Worm (Caenorhabditis elegans): ENCODE results near the gene acn-1.

acn-1 gene

DNA sequence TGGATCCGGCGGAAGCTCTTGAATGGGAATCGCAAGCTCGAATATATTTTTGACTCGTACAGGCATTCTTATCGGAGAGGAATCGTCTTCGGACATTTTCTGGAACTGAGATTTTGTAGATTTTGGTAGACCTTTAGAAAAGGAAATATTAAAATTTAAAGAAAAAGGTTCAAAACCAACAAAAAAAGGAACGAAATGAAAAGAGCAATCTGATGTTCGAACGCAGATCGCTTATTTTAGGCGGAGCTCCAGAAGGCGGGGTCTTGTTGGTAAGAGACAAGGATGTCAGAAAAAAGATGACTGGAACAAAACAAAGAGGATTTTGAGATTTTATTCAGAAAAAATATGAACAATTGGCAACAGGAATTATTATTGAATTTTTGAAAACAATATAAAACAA, 10.1 kb upstream of the acn-1 start, which contains the start of gene C42D8.9:
Gene C42D8.9 (minus strand): TSS at position 101 of the 400 bp plus-strand sequence.
- TF ChIP-seq ham-2 (GFP tag; optimal IDR thresholded peaks at IDR 0.05) (no peak), lsy-2 (tag; optimal IDR thresholded peaks at IDR 0.05) (no peak), bed-3 (GFP tag; optimal IDR thresholded peaks at IDR 0.05) (no peak), cnd-1 (tag; optimal IDR thresholded peaks at IDR 0.05) (no peak), lin-13 (tag; optimal IDR thresholded peaks at IDR 0.05) (no peak), lin-32 (GFP tag; optimal IDR thresholded peaks at IDR 0.05) (no peak)

DNA sequence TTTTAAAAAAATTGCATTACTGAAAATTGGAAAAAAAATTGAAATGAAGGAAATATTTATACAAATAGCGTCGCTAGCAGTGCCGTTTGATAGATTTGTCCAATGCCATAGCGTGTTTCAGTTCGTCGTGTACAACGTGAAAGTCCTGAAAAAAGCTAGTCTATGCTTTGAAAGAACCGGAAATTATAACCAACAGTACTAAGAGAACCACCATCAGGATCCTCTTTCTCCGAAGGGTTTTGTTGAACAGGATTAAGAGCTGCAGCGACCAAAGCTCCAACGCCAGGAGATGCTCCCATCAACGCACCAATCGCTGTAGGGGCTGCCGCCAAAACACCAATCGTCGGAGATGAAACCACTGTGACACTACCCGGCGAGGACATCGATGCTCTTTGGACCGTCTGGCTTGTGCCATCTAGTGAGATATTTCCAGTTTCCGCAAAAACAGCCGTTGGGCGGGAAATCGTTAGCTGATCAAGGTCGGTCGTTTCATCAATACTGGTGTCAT, 9.4 kb upstream of the acn-1 start:
- TF ChIP-seq drap-1 (GFP tag; optimal IDR thresholded peaks at IDR 0.05): no peak
- no peak for TF ChIP-seq zip-8 (tag; optimal IDR thresholded peaks at IDR 0.05)
- TF ChIP-seq ceh-43 (GFP tag; optimal IDR thresholded peaks at IDR 0.05): no peak
- no peak for TF ChIP-seq M03D4.4 (tag; optimal IDR thresholded peaks at IDR 0.05)
- no peak for TF ChIP-seq pha-4 (tag; optimal IDR thresholded peaks at IDR 0.05)
- no peak for TF ChIP-seq lin-13 (tag; optimal IDR thresholded peaks at IDR 0.05)
- no peak for TF ChIP-seq elt-3 (tag; optimal IDR thresholded peaks at IDR 0.05)
- no peak for TF ChIP-seq nhr-12 (tag; optimal IDR thresholded peaks at IDR 0.05)
- TF ChIP-seq flh-1 (GFP tag; optimal IDR thresholded peaks at IDR 0.05): no peak
- no peak for TF ChIP-seq mls-2 (tag; optimal IDR thresholded peaks at IDR 0.05)
- TF ChIP-seq nhr-237 (tag; optimal IDR thresholded peaks at IDR 0.05): no peak
- TF ChIP-seq ceh-83 (GFP tag; optimal IDR thresholded peaks at IDR 0.05): no peak
- no peak for TF ChIP-seq snpc-4 (tag; optimal IDR thresholded peaks at IDR 0.05)
- no peak for TF ChIP-seq ceh-39 (tag; optimal IDR thresholded peaks at IDR 0.05)
- no peak for TF ChIP-seq mep-1 (tag; optimal IDR thresholded peaks at IDR 0.05)

DNA sequence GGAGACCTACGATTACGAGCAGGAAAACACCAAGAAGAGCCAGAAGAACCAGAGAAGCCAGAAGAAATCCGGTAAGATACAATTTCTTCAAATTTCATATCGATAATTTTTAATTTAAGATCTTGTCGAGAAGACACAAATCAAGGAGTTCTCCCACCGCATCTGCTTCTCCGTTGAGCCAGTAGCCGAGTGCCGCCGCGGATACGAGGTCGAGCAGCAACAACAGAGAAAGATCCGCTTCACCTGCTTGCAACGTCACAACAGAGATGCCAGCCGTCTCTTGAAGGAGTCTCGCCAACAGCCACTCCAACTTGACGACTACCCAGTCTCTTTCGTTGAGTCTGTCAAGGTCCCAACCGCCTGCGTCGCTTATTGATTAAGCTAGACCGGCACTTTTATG, 8.8 kb upstream of the acn-1 start:
- TF ChIP-seq bed-3 (GFP tag; optimal IDR thresholded peaks at IDR 0.05) (no peak), nhr-28 (tag; optimal IDR thresholded peaks at IDR 0.05) (no peak), zip-8 (tag; optimal IDR thresholded peaks at IDR 0.05) (no peak), unc-62 (GFP tag; optimal IDR thresholded peaks at IDR 0.05) (no peak), lsy-2 (tag; optimal IDR thresholded peaks at IDR 0.05) (no peak), ztf-11 (tag; optimal IDR thresholded peaks at IDR 0.05) (no peak), snpc-4 (tag; optimal IDR thresholded peaks at IDR 0.05) (no peak), mep-1 (tag; optimal IDR thresholded peaks at IDR 0.05) (no peak), nhr-2 (tag; optimal IDR thresholded peaks at IDR 0.05) (no peak), tbx-8 (GFP tag; optimal IDR thresholded peaks at IDR 0.05) (no peak), elt-3 (tag; optimal IDR thresholded peaks at IDR 0.05) (no peak), hlh-1 (tag; optimal IDR thresholded peaks at IDR 0.05) (no peak), mls-2 (tag; optimal IDR thresholded peaks at IDR 0.05) (no peak), drap-1 (GFP tag; optimal IDR thresholded peaks at IDR 0.05) (no peak), ham-2 (GFP tag; optimal IDR thresholded peaks at IDR 0.05) (no peak), mab-5 (tag; optimal IDR thresholded peaks at IDR 0.05) (no peak), elt-1 (tag; optimal IDR thresholded peaks at IDR 0.05; ENCODE audit: borderline replicate concordance, insufficient read depth) (no peak), ces-1 (GFP tag; optimal IDR thresholded peaks at IDR 0.05) (no peak), ceh-39 (tag; optimal IDR thresholded peaks at IDR 0.05) (no peak)

DNA sequence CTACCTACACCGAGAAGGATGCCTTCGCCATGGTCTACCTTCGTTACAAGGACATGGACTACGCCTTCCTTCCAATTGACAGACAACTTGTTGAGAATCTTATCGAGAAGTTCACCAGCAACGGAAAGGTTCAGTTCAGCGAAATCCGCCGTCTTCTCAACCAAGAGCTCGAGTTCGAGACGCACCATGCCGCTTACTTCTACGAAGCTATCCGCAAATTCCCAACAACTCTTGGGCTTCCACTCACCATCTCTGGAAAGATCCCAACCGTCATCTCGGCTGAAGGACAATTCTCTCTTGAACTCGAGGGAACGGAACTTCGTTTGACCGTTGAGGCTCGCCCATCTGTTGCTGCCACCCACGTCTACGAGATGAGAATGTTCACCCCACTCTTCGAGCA, 6.6 kb upstream of the acn-1 start:
- TF ChIP-seq blmp-1 (tag; optimal IDR thresholded peaks at IDR 0.05) (no peak), nhr-2 (tag; optimal IDR thresholded peaks at IDR 0.05) (no peak), mab-5 (tag; optimal IDR thresholded peaks at IDR 0.05) (no peak), lin-32 (GFP tag; optimal IDR thresholded peaks at IDR 0.05) (no peak), nhr-237 (tag; optimal IDR thresholded peaks at IDR 0.05) (no peak), mep-1 (tag; optimal IDR thresholded peaks at IDR 0.05) (no peak), elt-3 (tag; optimal IDR thresholded peaks at IDR 0.05) (no peak), lsy-2 (tag; optimal IDR thresholded peaks at IDR 0.05) (no peak), mls-2 (tag; optimal IDR thresholded peaks at IDR 0.05) (no peak), nhr-28 (tag; optimal IDR thresholded peaks at IDR 0.05) (no peak), lin-13 (tag; optimal IDR thresholded peaks at IDR 0.05) (no peak), snpc-4 (tag; optimal IDR thresholded peaks at IDR 0.05) (no peak), zip-8 (tag; optimal IDR thresholded peaks at IDR 0.05) (no peak), ceh-83 (GFP tag; optimal IDR thresholded peaks at IDR 0.05) (no peak), tbx-8 (GFP tag; optimal IDR thresholded peaks at IDR 0.05) (no peak), drap-1 (GFP tag; optimal IDR thresholded peaks at IDR 0.05) (no peak), flh-1 (GFP tag; optimal IDR thresholded peaks at IDR 0.05) (no peak), unc-120 (tag; optimal IDR thresholded peaks at IDR 0.05; ENCODE audit: poor library complexity, severe bottlenecking) (no peak)

DNA sequence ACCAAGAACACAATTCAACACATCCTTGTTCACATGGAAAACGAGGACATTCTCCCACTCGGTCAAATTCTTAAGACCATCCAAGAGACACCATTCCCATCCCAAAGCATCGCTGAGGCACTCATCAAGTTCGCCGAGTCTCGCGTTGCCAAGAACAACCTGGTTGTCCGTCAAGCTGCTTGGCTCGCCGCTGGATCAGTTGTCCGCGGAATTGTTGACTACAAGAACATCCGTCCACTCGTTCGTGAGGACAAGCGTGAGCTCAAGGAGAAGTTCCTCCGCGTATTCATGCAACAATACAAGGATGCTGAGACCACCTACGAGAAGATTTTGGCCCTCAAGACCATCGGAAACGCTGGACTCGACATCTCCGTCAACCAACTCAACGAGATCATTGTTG, 5.5 kb upstream of the acn-1 start:
- TF ChIP-seq lsy-2 (tag; optimal IDR thresholded peaks at IDR 0.05) (no peak), sem-2 (GFP tag; optimal IDR thresholded peaks at IDR 0.05) (no peak), unc-120 (tag; optimal IDR thresholded peaks at IDR 0.05; ENCODE audit: poor library complexity, severe bottlenecking) (no peak), unc-39 (tag; optimal IDR thresholded peaks at IDR 0.05) (no peak), ceh-39 (tag; optimal IDR thresholded peaks at IDR 0.05) (no peak), blmp-1 (tag; optimal IDR thresholded peaks at IDR 0.05) (no peak), lin-32 (GFP tag; optimal IDR thresholded peaks at IDR 0.05) (no peak)

Data from whole organism, mixed stage, embryonic.